Fruit fly (Drosophila melanogaster) whole organism, embryonic: ENCODE measurements around the gene E2f2.

Experiments
- CG13775 ChIP-seq: fragments of 200-800 bp; sonication (Bioruptor generic); optimal IDR thresholded peaks from 3 replicates; lab custom pipeline; 2017; ENCODE audit warnings: missing biosample characterization, mild to moderate bottlenecking, missing genetic modification characterization
- CG18764 ChIP-seq: fragments of 200-800 bp; sonication (Bioruptor generic); optimal IDR thresholded peaks from 3 replicates; lab custom pipeline; 2016; ENCODE audit warnings: missing biosample characterization, missing genetic modification characterization
- Taf1 ChIP-seq: fragments of 200-800 bp; sonication (Bioruptor generic); IDR thresholded peaks from 2 replicates; pipeline ENCODE4 v1.3.6; 2022; ENCODE audit warnings: missing biosample characterization, missing genetic modification characterization
- ken ChIP-seq: fragments of 200-800 bp; sonication (Bioruptor generic); IDR thresholded peaks from 3 replicates; pipeline ENCODE4 v1.3.6; 2022; ENCODE audit warnings: missing biosample characterization, missing genetic modification characterization
- p53 ChIP-seq: fragments of 200-800 bp; sonication (Bioruptor generic); optimal IDR thresholded peaks from 2 replicates; lab custom pipeline; 2016; ENCODE audit warnings: missing biosample characterization, missing genetic modification characterization
- pros ChIP-seq: fragments of 200-800 bp; sonication (Bioruptor generic); optimal IDR thresholded peaks from 3 replicates; lab custom pipeline; 2019; ENCODE audit warnings: missing biosample characterization, mild to moderate bottlenecking, missing genetic modification characterization, moderate library complexity
- tup ChIP-seq: fragments of 200-800 bp; sonication (Bioruptor generic); optimal IDR thresholded peaks from 2 replicates; lab custom pipeline; 2016; ENCODE audit warnings: missing biosample characterization, mild to moderate bottlenecking, missing genetic modification characterization, moderate library complexity
- vnd ChIP-seq: fragments of 200-800 bp; sonication (Bioruptor generic); IDR thresholded peaks from 3 replicates; pipeline ENCODE4 v1.3.6; 2022; ENCODE audit warnings: missing biosample characterization, missing genetic modification characterization; ENCODE audit not compliant: partially characterized antibody

DNA sequence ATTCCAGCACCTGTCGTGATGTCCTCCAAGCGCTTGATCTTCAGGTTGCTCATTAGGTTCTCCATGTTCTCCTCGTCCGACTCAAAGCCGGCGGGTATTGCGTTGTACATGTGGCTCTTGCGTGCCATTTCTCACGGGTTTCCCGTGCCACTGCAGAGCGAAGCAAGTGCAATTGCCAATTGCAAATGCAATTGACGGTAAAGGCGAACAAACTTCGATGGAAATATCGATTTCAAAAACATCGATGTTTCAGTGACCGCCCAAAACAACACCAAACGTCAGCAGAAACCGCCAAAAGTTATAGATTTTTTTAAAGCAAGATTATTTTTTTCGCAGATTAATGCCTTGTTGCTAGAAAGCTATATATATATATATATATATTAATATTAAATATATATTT is 6.3 kb upstream of the E2f2 start, which contains the start of gene Nbr:
- no peak for TF ChIP-seq tup
- TF ChIP-seq p53 (GFP tag; lab: Kevin White, UChicago) = no peak
- TF ChIP-seq CG18764 = no peak
- no peak for TF ChIP-seq pros (GFP tag; lab: Kevin White, UChicago)
- 0 out of 3 replicates have a peak, but pooled peaks have one; percentile 19 for TF ChIP-seq vnd (GFP tag; lab: Robert Waterston, UW)
- 0 out of 3 replicates have a peak, but pooled peaks have one; percentile 40 for TF ChIP-seq ken (GFP tag; lab: Robert Waterston, UW)
- TF ChIP-seq CG13775 (GFP tag; lab: Kevin White, UChicago) = no peak
- no peak for TF ChIP-seq Taf1
